Fruit fly (Drosophila melanogaster): Measurements from ENCODE around the gene CG17440.
A peak's percentile ranks its signal among the peaks of the same experiment; 100 is the strongest.

Gene CG17440

DNA sequence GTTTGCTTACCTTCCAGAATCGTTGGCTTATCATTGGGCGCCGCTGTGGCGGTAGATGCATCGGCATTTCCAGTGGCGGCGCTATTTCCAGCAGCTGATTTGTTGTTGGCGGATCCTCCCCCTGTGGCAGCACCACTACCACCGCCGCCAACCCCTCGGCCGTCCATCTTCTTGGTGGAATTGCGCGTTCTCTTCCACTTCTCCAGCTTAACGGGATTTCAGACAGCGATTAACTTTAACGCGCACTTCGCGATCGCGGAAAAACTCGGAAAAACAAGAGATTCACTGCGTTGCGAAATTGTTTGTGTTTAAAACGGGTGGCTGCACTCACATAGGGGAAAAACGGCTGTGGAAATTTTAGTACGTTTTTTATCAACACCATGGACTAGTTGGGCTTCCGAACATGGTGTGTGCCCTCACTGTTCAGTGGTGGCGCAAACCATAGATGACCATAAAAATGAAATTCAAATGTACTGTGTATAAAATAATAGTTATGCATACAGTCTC lies 13.1 kb upstream of the CG17440 start, which contains the start of gene c11.1 (continued):
- TF ChIP-seq pfk (GFP tag; optimal IDR thresholded peaks at IDR 0.05) = no peak
- TF ChIP-seq Chrac-16 (GFP tag; optimal IDR thresholded peaks at IDR 0.05) = no peak
- no peak for TF ChIP-seq yki (optimal IDR thresholded peaks at IDR 0.05)
- TF ChIP-seq Ptx1 (GFP tag; IDR thresholded peaks at IDR 0.05) = no peak
- TF ChIP-seq CG1024 (GFP tag; IDR thresholded peaks at IDR 0.05) = no peak
- peak; percentile 58 for TF ChIP-seq HmgZ (tag; optimal IDR thresholded peaks at IDR 0.05)
- TF ChIP-seq CG18764 (GFP tag; optimal IDR thresholded peaks at IDR 0.05) = no peak
- TF ChIP-seq CG10274 (GFP tag; optimal IDR thresholded peaks at IDR 0.05) = no peak
- peak; percentile 31 for TF ChIP-seq chn (GFP tag; optimal IDR thresholded peaks at IDR 0.05)
- TF ChIP-seq cwo (GFP tag; optimal IDR thresholded peaks at IDR 0.05) = no peak
- TF ChIP-seq sd (tag; optimal IDR thresholded peaks at IDR 0.05) = peak; percentile 70
- no peak for TF ChIP-seq CG31441 (GFP tag; IDR thresholded peaks at IDR 0.05)
- TF ChIP-seq Bdp1 (GFP tag; optimal IDR thresholded peaks at IDR 0.05) = no peak
- peak; percentile 38; the same call in 1 of the 2 replicates for TF ChIP-seq Rfx (GFP tag; IDR thresholded peaks at IDR 0.05)
- no peak for TF ChIP-seq CG2875 (GFP tag; optimal IDR thresholded peaks at IDR 0.05)
- no peak for TF ChIP-seq CG8765 (GFP tag; IDR thresholded peaks at IDR 0.05)
- TF ChIP-seq emc (GFP tag; optimal IDR thresholded peaks at IDR 0.05) = no peak
- no peak for TF ChIP-seq CG6254 (GFP tag; optimal IDR thresholded peaks at IDR 0.05)
- no peak for TF ChIP-seq CG15011 (GFP tag; optimal IDR thresholded peaks at IDR 0.05)
- no peak for TF ChIP-seq unc-4 (GFP tag; IDR thresholded peaks at IDR 0.05; ENCODE audit: partially characterized antibody)
- TF ChIP-seq her (GFP tag; optimal IDR thresholded peaks at IDR 0.05) = no peak
- no peak for TF ChIP-seq gsb (GFP tag; IDR thresholded peaks at IDR 0.05)
- TF ChIP-seq Ravus (GFP tag; IDR thresholded peaks at IDR 0.05) = no peak
- TF ChIP-seq hkb (optimal IDR thresholded peaks at IDR 0.05) = no peak
- no peak for TF ChIP-seq hkb (GFP tag; IDR thresholded peaks at IDR 0.05)
- TF ChIP-seq tio (GFP tag; optimal IDR thresholded peaks at IDR 0.05) = no peak
- no peak for TF ChIP-seq CG3281 (GFP tag; optimal IDR thresholded peaks at IDR 0.05)
- peak; percentile 51 for TF ChIP-seq crol (GFP tag; IDR thresholded peaks at IDR 0.05)
- peak; percentile 24 for TF ChIP-seq CoRest (tag; optimal IDR thresholded peaks at IDR 0.05)
- no peak for TF ChIP-seq HHEX (GFP tag; optimal IDR thresholded peaks at IDR 0.05)
- TF ChIP-seq Dll (GFP tag; IDR thresholded peaks at IDR 0.05; ENCODE audit: partially characterized antibody) = peak; percentile 41; the same call in 1 of the 4 replicates
- TF ChIP-seq CG3838 (GFP tag; optimal IDR thresholded peaks at IDR 0.05) = no peak
- no peak for TF ChIP-seq CG12744 (GFP tag; optimal IDR thresholded peaks at IDR 0.05)
- TF ChIP-seq inv (GFP tag; IDR thresholded peaks at IDR 0.05; ENCODE audit: partially characterized antibody) = no peak
- TF ChIP-seq CG10267 (tag; optimal IDR thresholded peaks at IDR 0.05) = peak; percentile 4
- peak; percentile 45 for TF ChIP-seq Sin3A (optimal IDR thresholded peaks at IDR 0.05)
- TF ChIP-seq gcm2 (GFP tag; optimal IDR thresholded peaks at IDR 0.05) = no peak
- TF ChIP-seq CG13296 (GFP tag; optimal IDR thresholded peaks at IDR 0.05) = no peak
- no peak for TF ChIP-seq CG8281 (tag; optimal IDR thresholded peaks at IDR 0.05)
- TF ChIP-seq tap (tag; optimal IDR thresholded peaks at IDR 0.05) = no peak
- no peak for TF ChIP-seq CG4854 (GFP tag; optimal IDR thresholded peaks at IDR 0.05)
- TF ChIP-seq CG15514 (GFP tag; optimal IDR thresholded peaks at IDR 0.05) = peak; percentile 36
- no peak for TF ChIP-seq chm (GFP tag; IDR thresholded peaks at IDR 0.05)
- no peak for TF ChIP-seq Dfd (GFP tag; optimal IDR thresholded peaks at IDR 0.05)
- TF ChIP-seq CG7357 (GFP tag; IDR thresholded peaks at IDR 0.05) = no peak
- peak; percentile 1 for TF ChIP-seq CG10543 (GFP tag; optimal IDR thresholded peaks at IDR 0.05)
- no peak for TF ChIP-seq CG2678 (tag; optimal IDR thresholded peaks at IDR 0.05)
- TF ChIP-seq Atf6 (GFP tag; IDR thresholded peaks at IDR 0.05) = no peak
- peak; percentile 41 for TF ChIP-seq CG13624 (GFP tag; optimal IDR thresholded peaks at IDR 0.05)
- no peak for TF ChIP-seq CG6813 (GFP tag; optimal IDR thresholded peaks at IDR 0.05)
- no peak for TF ChIP-seq CG12769 (tag; optimal IDR thresholded peaks at IDR 0.05)
- no peak for TF ChIP-seq Oli (tag; optimal IDR thresholded peaks at IDR 0.05)
